Worm (Caenorhabditis elegans): ENCODE data around the gene cdkl-1.

cdkl-1 gene

ce11 chrV:11078104-11078724 lies 20.5 kb upstream of the cdkl-1 start, which contains the start of gene act-2 (continued):
- no peak for TF ChIP-seq bed-2 (GFP tag; IDR thresholded peaks at IDR 0.05)
- no peak for TF ChIP-seq aptf-3 (GFP tag; IDR thresholded peaks at IDR 0.05)
- TF ChIP-seq ceh-91 (GFP tag; IDR thresholded peaks at IDR 0.05) = peak; percentile 86
- peak; percentile 55 for TF ChIP-seq lsl-1 (GFP tag; optimal IDR thresholded peaks at IDR 0.05)
- peak; percentile 77 for TF ChIP-seq Y53G8AR.9 (GFP tag; conservative IDR thresholded peaks at IDR 0.05)
- peak; percentile 40; the same call in 1 of the 2 replicates for TF ChIP-seq hmg-1.2 (GFP tag; IDR thresholded peaks at IDR 0.05)

- TF ChIP-seq ztf-18 (tag; optimal IDR thresholded peaks at IDR 0.05) (no peak), cebp-1 (GFP tag; IDR thresholded peaks at IDR 0.05) (no peak), cebp-1 (tag; optimal IDR thresholded peaks at IDR 0.05) (peak; percentile 82)
Observed at ce11 chrV:11078874-11079273, 19.8 kb upstream of the cdkl-1 start.

DNA sequence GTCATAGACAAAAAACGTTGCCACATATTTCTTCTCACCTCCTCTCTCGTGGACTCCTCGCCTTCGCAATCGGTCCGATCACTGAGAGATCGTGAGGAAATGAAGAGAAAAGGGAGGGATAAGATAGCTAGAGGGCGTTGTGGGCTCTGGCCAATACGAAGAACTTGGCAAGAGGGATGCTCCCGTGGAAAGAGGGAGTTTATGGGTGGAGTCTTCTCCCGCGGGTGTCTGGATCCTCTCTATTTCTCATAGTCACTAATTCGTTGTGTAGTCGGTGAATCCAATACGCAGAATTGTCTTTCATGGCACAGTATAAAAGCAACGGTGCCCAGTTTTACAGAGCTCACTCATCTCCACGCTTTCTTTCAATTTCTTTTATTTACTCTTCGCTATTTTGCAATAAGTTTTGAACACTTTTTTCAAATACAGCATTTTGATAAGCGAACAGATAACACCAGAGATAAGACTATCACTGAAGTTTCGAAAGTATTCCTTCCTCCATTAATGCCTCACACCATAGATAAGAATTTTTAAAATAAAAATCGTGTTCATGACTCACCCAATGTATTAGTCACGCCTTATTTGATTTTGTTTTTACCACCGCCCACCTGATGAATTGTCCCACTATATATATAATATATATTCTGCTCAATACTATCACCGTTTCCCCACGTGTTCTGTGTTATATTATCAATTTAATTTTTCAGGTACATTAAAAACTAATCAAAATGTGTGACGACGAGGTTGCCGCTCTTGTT lies 18.2 kb upstream of the cdkl-1 start, which contains the start of gene act-1:
act-1 (plus strand) TSS at position 708 of the 758 bp plus-strand sequence.
- TF ChIP-seq madf-8 (GFP tag; conservative IDR thresholded peaks at IDR 0.05) = no peak
- TF ChIP-seq zfh-2 (GFP tag; conservative IDR thresholded peaks at IDR 0.05) = peak; percentile 83
- no peak for TF ChIP-seq T26A5.8 (tag; optimal IDR thresholded peaks at IDR 0.05)
- peak; percentile 33; the same call in 1 of the 2 replicates for TF ChIP-seq mcd-1 (GFP tag; IDR thresholded peaks at IDR 0.05)
- no peak for TF ChIP-seq cebp-1 (GFP tag; IDR thresholded peaks at IDR 0.05)
- TF ChIP-seq cebp-1 (tag; optimal IDR thresholded peaks at IDR 0.05) = peak; percentile 7
- no peak for TF ChIP-seq F55B11.4 (tag; optimal IDR thresholded peaks at IDR 0.05; ENCODE audit: borderline replicate concordance, insufficient read depth)
- TF ChIP-seq nfyb-1 (GFP tag; IDR thresholded peaks at IDR 0.05) = no peak
- TF ChIP-seq hmg-1.2 (GFP tag; IDR thresholded peaks at IDR 0.05) = peak; percentile 23; the same call in 1 of the 2 replicates
- 0 out of 2 replicates have a peak, but pooled peaks have one; percentile 40 for TF ChIP-seq pbrm-1 (GFP tag; IDR thresholded peaks at IDR 0.05)
- peak; percentile 20 for TF ChIP-seq nhr-80 (tag; optimal IDR thresholded peaks at IDR 0.05)
- peak; percentile 4 for TF ChIP-seq ceh-27 (GFP tag; optimal IDR thresholded peaks at IDR 0.05)
- TF ChIP-seq ceh-58 (GFP tag; IDR thresholded peaks at IDR 0.05) = no peak

DNA sequence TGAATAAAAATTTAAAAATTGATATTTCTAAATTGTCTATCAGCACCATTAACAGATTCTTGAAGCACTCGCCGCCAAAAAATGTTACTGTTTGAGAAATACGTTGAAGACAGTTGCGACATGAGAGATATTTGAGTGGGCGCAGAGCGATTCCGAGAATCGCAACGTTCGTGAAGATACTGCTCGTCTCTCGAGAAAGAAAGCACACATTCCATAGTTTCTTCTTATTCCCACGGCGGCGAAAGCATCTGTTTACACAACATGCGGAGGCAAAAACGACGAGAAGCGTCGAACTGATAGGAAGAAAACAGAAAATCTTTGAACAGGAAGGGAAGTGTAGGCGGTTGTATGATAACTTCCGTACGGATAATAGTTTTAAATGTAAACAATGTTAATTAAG lies 16.2 kb upstream of the cdkl-1 start:
- no peak for TF ChIP-seq lir-1 (GFP tag; conservative IDR thresholded peaks at IDR 0.05)
- peak; percentile 40; the same call in 1 of the 2 replicates for TF ChIP-seq nfyb-1 (GFP tag; IDR thresholded peaks at IDR 0.05)
- TF ChIP-seq attf-3 (GFP tag; conservative IDR thresholded peaks at IDR 0.05) = no peak
- TF ChIP-seq snpc-4 (GFP tag; optimal IDR thresholded peaks at IDR 0.05) = no peak
- TF ChIP-seq snpc-4 (tag; optimal IDR thresholded peaks at IDR 0.05) = no peak
- TF ChIP-seq ceh-58 (GFP tag; IDR thresholded peaks at IDR 0.05) = no peak
- peak; percentile 46 for TF ChIP-seq F52B5.7 (tag; optimal IDR thresholded peaks at IDR 0.05)
- no peak for TF ChIP-seq rcor-1 (GFP tag; IDR thresholded peaks at IDR 0.05)
- TF ChIP-seq nfya-2 (GFP tag; IDR thresholded peaks at IDR 0.05) = no peak
- TF ChIP-seq C06A6.2 (GFP tag; conservative IDR thresholded peaks at IDR 0.05) = 0 out of 2 replicates have a peak, but pooled peaks have one; percentile 44
- no peak for TF ChIP-seq ceh-100 (GFP tag; IDR thresholded peaks at IDR 0.05)
- no peak for TF ChIP-seq egl-44 (GFP tag; IDR thresholded peaks at IDR 0.05)
- TF ChIP-seq ceh-91 (GFP tag; IDR thresholded peaks at IDR 0.05) = no peak
- TF ChIP-seq tbx-9 (tag; optimal IDR thresholded peaks at IDR 0.05; ENCODE audit: borderline replicate concordance) = no peak
- TF ChIP-seq somi-1 (GFP tag; optimal IDR thresholded peaks at IDR 0.05) = peak; percentile 42
- TF ChIP-seq lsl-1 (GFP tag; optimal IDR thresholded peaks at IDR 0.05) = no peak
- peak; percentile 6 for TF ChIP-seq lin-40 (tag; optimal IDR thresholded peaks at IDR 0.05)
- TF ChIP-seq lin-54 (GFP tag; optimal IDR thresholded peaks at IDR 0.05) = no peak
- 0 out of 2 replicates have a peak, but pooled peaks have one; percentile 9 for TF ChIP-seq Y95B8A.8 (GFP tag; IDR thresholded peaks at IDR 0.05)
- no peak for TF ChIP-seq nfya-1 (tag; optimal IDR thresholded peaks at IDR 0.05; ENCODE audit: borderline replicate concordance, insufficient read depth)
- TF ChIP-seq madf-8 (GFP tag; conservative IDR thresholded peaks at IDR 0.05) = no peak
- 0 out of 2 replicates have a peak, but pooled peaks have one; percentile 15 for TF ChIP-seq K11D2.4 (GFP tag; IDR thresholded peaks at IDR 0.05)
- no peak for TF ChIP-seq Y53F4B.3 (GFP tag; IDR thresholded peaks at IDR 0.05)
- TF ChIP-seq F33H1.4 (GFP tag; IDR thresholded peaks at IDR 0.05) = no peak
- TF ChIP-seq zfh-2 (GFP tag; conservative IDR thresholded peaks at IDR 0.05) = no peak
- no peak for TF ChIP-seq mel-28 (tag; optimal IDR thresholded peaks at IDR 0.05; ENCODE audit: borderline replicate concordance)
- no peak for TF ChIP-seq lag-1 (GFP tag; IDR thresholded peaks at IDR 0.05)
